Fruit fly (Drosophila melanogaster) whole organism, prepupa: Measurements from ENCODE around the gene Aasdh.

Experiments
- CG7368 ChIP-seq: fragments of 200-800 bp; sonication (Bioruptor generic); optimal IDR thresholded peaks from 3 replicates; lab custom pipeline; 2016; ENCODE audit warnings: missing biosample characterization, missing genetic modification characterization
- Hr39 ChIP-seq: fragments of 200-800 bp; sonication (Bioruptor generic); optimal IDR thresholded peaks from 2 replicates; lab custom pipeline; 2016; ENCODE audit warnings: missing biosample characterization, missing genetic modification characterization

DNA sequence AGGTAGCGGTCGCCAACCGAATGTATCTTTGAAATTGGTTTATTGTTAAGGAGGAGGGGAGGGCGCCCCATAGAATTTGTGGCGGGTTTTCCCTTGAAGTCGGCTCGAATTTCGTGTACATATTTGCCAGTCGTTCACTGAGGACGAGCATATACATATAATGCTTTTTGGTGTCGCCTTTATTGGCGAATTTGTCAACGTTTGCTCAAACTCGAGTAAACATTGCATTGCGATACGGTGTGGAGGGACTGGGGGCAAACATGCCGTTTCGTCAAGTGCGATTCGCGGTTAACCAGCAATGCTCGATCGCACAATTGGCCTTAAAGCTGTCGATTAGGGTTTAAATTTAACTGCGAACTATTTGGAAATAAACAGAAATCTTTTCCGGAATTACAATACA is 31.8 kb downstream of the Aasdh start:
- TF ChIP-seq Hr39 (GFP tag; lab: Kevin White, UChicago) (no peak), CG7368 (GFP tag; lab: Kevin White, UChicago) (no peak)
